Fruit fly (Drosophila melanogaster) whole organism, wandering third instar larva: ENCODE results near the gene CG42536.
A peak's percentile ranks its signal among the peaks of the same experiment; 100 is the strongest.

Source experiments
- Hr78 ChIP-seq: fragments of >200 bp; optimal IDR thresholded peaks from 2 replicates; lab custom pipeline; 2017; ENCODE audit warnings: missing biosample characterization, missing genetic modification characterization
- N ChIP-seq: fragments of >200 bp; optimal IDR thresholded peaks from 2 replicates; lab custom pipeline; 2018; ENCODE audit warnings: missing biosample characterization, missing external identifiers, missing genetic modification characterization
- Vsx2 ChIP-seq: fragments of 200-300, 225-300 bp; sonication (Bioruptor generic); optimal IDR thresholded peaks from 2 replicates; lab custom pipeline; 2018; ENCODE audit warnings: missing biosample characterization, missing genetic modification characterization; ENCODE audit not compliant: partially characterized antibody
- brk ChIP-seq: fragments of 200-800 bp; sonication (Bioruptor generic); optimal IDR thresholded peaks from 2 replicates; lab custom pipeline; 2016; ENCODE audit warnings: missing biosample characterization, mild to moderate bottlenecking, missing genetic modification characterization
- foxo ChIP-seq, 2 experiments: fragments of 200-800 bp; sonication (Bioruptor generic); optimal IDR thresholded peaks; 2 replicates in 1 of 2; 3 replicates in 1 of 2; lab custom pipeline; 2016 to 2017; ENCODE audit warnings: missing biosample characterization in 2 of 2, missing genetic modification characterization in 2 of 2
- pan ChIP-seq: fragments of >200 bp; optimal IDR thresholded peaks from 2 replicates; lab custom pipeline; 2017
- psq ChIP-seq: fragments of 200-800 bp; sonication (Bioruptor generic); optimal IDR thresholded peaks from 3 replicates; lab custom pipeline; 2017; ENCODE audit warnings: missing biosample characterization, mild to moderate bottlenecking, missing genetic modification characterization, moderate library complexity
- usp ChIP-seq: fragments of >200 bp; optimal IDR thresholded peaks from 2 replicates; lab custom pipeline; 2017; ENCODE audit warnings: missing biosample characterization, missing genetic modification characterization
- woc ChIP-seq: sonication (Bioruptor generic); optimal IDR thresholded peaks from 2 replicates; lab custom pipeline; 2016; ENCODE audit warnings: missing biosample characterization, mild to moderate bottlenecking, missing genetic modification characterization

dm6 chr3L:10660744-10661589, 31.1 kb upstream of the CG42536 start, which contains the start of the genes CG32066 and CG8003:
- TF ChIP-seq foxo (GFP tag; optimal IDR thresholded peaks at IDR 0.05; lab: Kevin White, UChicago) (peak in 1 of 2 experiments; percentile 24), Hr78 (no peak), Vsx2 (GFP tag; lab: Kevin White, UChicago) (no peak), usp (no peak), woc (GFP tag; lab: Kevin White, UChicago) (peak; percentile 68), brk (GFP tag; lab: Kevin White, UChicago) (peak; percentile 32), psq (GFP tag; lab: Kevin White, UChicago) (no peak), N (GFP tag; lab: Kevin White, UChicago) (no peak), pan (lab: Kevin White, UChicago) (no peak)
